Worm (Caenorhabditis elegans) whole organism, L3 larva: ENCODE results near the gene F25B3.5.

Experiments used
- R02D3.7 ChIP-seq: fragments of 150-350 bp; optimal IDR thresholded peaks from 2 replicates; lab custom pipeline; 2014; ENCODE audit warnings: missing biosample characterization, missing genetic modification characterization
- aly-2 ChIP-seq: fragments of 150-350 bp; optimal IDR thresholded peaks from 2 replicates; lab custom pipeline; 2014; ENCODE audit warnings: missing biosample characterization, missing genetic modification characterization
- ama-1 ChIP-seq: fragments of 150-350 bp; optimal IDR thresholded peaks from 2 replicates; lab custom pipeline; 2018
- ceh-16 ChIP-seq: sonication (generic microtip); optimal IDR thresholded peaks from 2 replicates; lab custom pipeline; 2017; ENCODE audit warnings: missing biosample characterization, missing genetic modification characterization
- ceh-28 ChIP-seq: fragments of 150-350 bp; optimal IDR thresholded peaks from 2 replicates; lab custom pipeline; 2014; ENCODE audit warnings: missing biosample characterization, missing genetic modification reagents, missing genetic modification characterization
- ceh-82 ChIP-seq: fragments of 150-350 bp; optimal IDR thresholded peaks from 2 replicates; lab custom pipeline; 2014; ENCODE audit warnings: missing biosample characterization, missing genetic modification characterization
- ceh-9 ChIP-seq: sonication (generic microtip); optimal IDR thresholded peaks from 2 replicates; lab custom pipeline; 2018; ENCODE audit warnings: missing biosample characterization, missing genetic modification characterization
- egl-27 ChIP-seq: sonication (generic microtip); optimal IDR thresholded peaks from 4 replicates; lab custom pipeline; 2017; ENCODE audit warnings: missing biosample characterization, missing genetic modification reagents, missing genetic modification characterization
- elt-1 ChIP-seq: fragments of 150-350 bp; optimal IDR thresholded peaks from 2 replicates; lab custom pipeline; 2014; ENCODE audit warnings: missing biosample characterization, missing genetic modification characterization
- elt-2 ChIP-seq: sonication (generic microtip); optimal IDR thresholded peaks from 2 replicates; lab custom pipeline; 2016; ENCODE audit warnings: missing genetic modification reagents, mild to moderate bottlenecking, missing genetic modification characterization, missing compliant biosample characterization
- eor-1 ChIP-seq, 2 experiments: fragments of 150-350 bp; optimal IDR thresholded peaks; 2 replicates each; lab custom pipeline; 2014 to 2018; ENCODE audit warnings: missing biosample characterization in 2 of 2, missing genetic modification characterization in 2 of 2
- fkh-10 ChIP-seq: sonication (generic microtip); optimal IDR thresholded peaks from 2 replicates; lab custom pipeline; 2017; ENCODE audit warnings: missing biosample characterization, missing genetic modification reagents, missing genetic modification characterization
- fos-1 ChIP-seq: fragments of 150-350 bp; optimal IDR thresholded peaks from 2 replicates; lab custom pipeline; 2014; ENCODE audit warnings: missing biosample characterization, missing genetic modification characterization
- hmg-11 ChIP-seq: sonication (generic microtip); optimal IDR thresholded peaks from 2 replicates; lab custom pipeline; 2016; ENCODE audit warnings: missing genetic modification characterization, missing compliant biosample characterization
- jun-1 ChIP-seq: fragments of 150-350 bp; optimal IDR thresholded peaks from 2 replicates; lab custom pipeline; 2014; ENCODE audit warnings: missing biosample characterization, missing genetic modification reagents, missing genetic modification characterization
- lin-15B ChIP-seq: fragments of 150-350 bp; optimal IDR thresholded peaks from 2 replicates; lab custom pipeline; 2014; ENCODE audit warnings: missing biosample characterization, missing genetic modification characterization
- lin-39 ChIP-seq: fragments of 150-350 bp; optimal IDR thresholded peaks from 2 replicates; lab custom pipeline; 2018; ENCODE audit warnings: missing biosample characterization, missing genetic modification reagents, missing genetic modification characterization
- mdl-1 ChIP-seq: fragments of 150-350 bp; optimal IDR thresholded peaks from 2 replicates; lab custom pipeline; 2014; ENCODE audit warnings: missing biosample characterization, missing genetic modification characterization
- nfya-1 ChIP-seq: sonication (generic microtip); optimal IDR thresholded peaks from 2 replicates; lab custom pipeline; 2017; ENCODE audit warnings: missing genetic modification characterization, mild to moderate bottlenecking, missing compliant biosample characterization, antibody characterized with exemption, moderate library complexity; ENCODE audit not compliant: insufficient read depth
- nhr-23 ChIP-seq: fragments of 150-350 bp; optimal IDR thresholded peaks from 2 replicates; lab custom pipeline; 2014; ENCODE audit warnings: missing biosample characterization, missing genetic modification reagents, missing genetic modification characterization
- nhr-237 ChIP-seq: fragments of 150-350 bp; optimal IDR thresholded peaks from 2 replicates; lab custom pipeline; 2014; ENCODE audit warnings: missing biosample characterization, missing genetic modification characterization
- nhr-25 ChIP-seq: sonication (generic microtip); optimal IDR thresholded peaks from 2 replicates; lab custom pipeline; 2017; ENCODE audit warnings: missing biosample characterization, missing genetic modification characterization
- nhr-43 ChIP-seq: sonication (generic microtip); optimal IDR thresholded peaks from 2 replicates; lab custom pipeline; 2016; ENCODE audit warnings: mild to moderate bottlenecking, missing genetic modification characterization, missing compliant biosample characterization; ENCODE audit not compliant: poor library complexity, severe bottlenecking
- nhr-67 ChIP-seq: fragments of 150-350 bp; optimal IDR thresholded peaks from 2 replicates; lab custom pipeline; 2014; ENCODE audit warnings: missing biosample characterization, missing genetic modification characterization
- nhr-76 ChIP-seq: fragments of 150-350 bp; sonication (generic microtip); optimal IDR thresholded peaks from 5 replicates; lab custom pipeline; 2014; ENCODE audit warnings: missing biosample characterization, missing genetic modification characterization
- pha-4 ChIP-seq: fragments of 150-350 bp; optimal IDR thresholded peaks from 2 replicates; lab custom pipeline; 2014; ENCODE audit warnings: missing biosample characterization, missing genetic modification reagents, missing genetic modification characterization
- sea-2 ChIP-seq: fragments of 150-350 bp; sonication (generic microtip); optimal IDR thresholded peaks from 4 replicates; lab custom pipeline; 2014; ENCODE audit warnings: missing biosample characterization, missing genetic modification reagents, missing genetic modification characterization
- snpc-4 ChIP-seq: fragments of 150-350 bp; optimal IDR thresholded peaks from 2 replicates; lab custom pipeline; 2014; ENCODE audit warnings: missing biosample characterization, missing genetic modification characterization
- tbx-2 ChIP-seq: sonication (generic microtip); optimal IDR thresholded peaks from 2 replicates; lab custom pipeline; 2016; ENCODE audit warnings: mild to moderate bottlenecking, missing genetic modification characterization, missing compliant biosample characterization
- unc-62 ChIP-seq: fragments of 150-350 bp; sonication (generic microtip); optimal IDR thresholded peaks from 4 replicates; lab custom pipeline; 2014; ENCODE audit warnings: missing biosample characterization, missing genetic modification reagents, missing genetic modification characterization
- zag-1 ChIP-seq: fragments of 150-350 bp; optimal IDR thresholded peaks from 2 replicates; lab custom pipeline; 2014; ENCODE audit warnings: missing biosample characterization, missing genetic modification characterization
- ztf-11 ChIP-seq: fragments of 150-350 bp; optimal IDR thresholded peaks from 2 replicates; lab custom pipeline; 2014; ENCODE audit warnings: missing biosample characterization, missing genetic modification characterization
- ztf-4 ChIP-seq: fragments of 150-350 bp; optimal IDR thresholded peaks from 2 replicates; lab custom pipeline; 2014; ENCODE audit warnings: missing biosample characterization, missing genetic modification characterization

Gene F25B3.5

DNA sequence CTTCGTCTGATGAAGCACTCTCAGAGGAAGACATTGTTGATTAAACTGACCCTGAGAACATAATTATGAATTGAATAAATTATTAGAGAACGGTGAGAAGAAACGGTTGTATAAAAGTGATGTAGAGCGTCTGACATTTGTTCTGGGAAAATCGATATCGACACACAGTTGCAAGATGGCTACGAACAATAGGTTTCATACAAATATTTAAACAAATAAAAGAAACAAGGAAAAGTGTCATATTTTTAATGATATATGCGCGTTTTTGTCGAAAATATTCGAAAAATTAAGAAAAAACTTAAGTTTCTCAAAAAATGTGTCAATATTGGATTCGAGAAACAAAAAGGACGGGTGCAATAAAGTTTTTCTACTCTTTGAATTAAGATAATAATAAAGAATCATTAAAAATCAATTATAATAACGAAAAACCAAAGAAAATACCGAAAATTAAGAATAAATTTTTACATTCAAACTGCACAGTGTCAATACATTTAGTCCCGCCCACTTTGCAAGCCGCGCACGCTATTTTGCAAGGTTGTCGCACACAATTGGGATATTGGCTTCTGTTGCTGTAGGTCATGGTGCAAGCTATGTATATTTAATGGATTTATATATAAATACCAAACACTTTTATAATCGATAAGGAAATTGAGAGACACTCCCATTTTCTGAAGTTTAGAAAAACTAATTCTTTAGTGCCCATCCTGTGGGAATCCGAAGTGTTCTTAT is 12.7 kb upstream of the F25B3.5 start, which contains the start of gene rtfo-1:
rtfo-1 (minus strand) TSS at position 51 of the 729 bp plus-strand sequence.
- no peak for TF ChIP-seq lin-15B (tag; lab: Kevin White, UChicago)
- TF ChIP-seq R02D3.7 (tag; lab: Kevin White, UChicago) = no peak
- TF ChIP-seq snpc-4 (tag; lab: Kevin White, UChicago) = peak; percentile 4
- no peak for TF ChIP-seq egl-27 (tag; lab: Kevin White, UChicago)
- no peak for TF ChIP-seq elt-1 (tag; lab: Kevin White, UChicago)
- peak; percentile 62 for TF ChIP-seq hmg-11 (tag; lab: Kevin White, UChicago)
- TF ChIP-seq nhr-23 = peak; percentile 35
- peak; percentile 60 for TF ChIP-seq pha-4 (tag; lab: Kevin White, UChicago)
- TF ChIP-seq nfya-1 (tag; lab: Kevin White, UChicago) = no peak
- TF ChIP-seq nhr-25 (tag; lab: Kevin White, UChicago) = peak; percentile 18
- TF ChIP-seq nhr-43 (tag; lab: Kevin White, UChicago) = peak; percentile 45
- TF ChIP-seq ztf-4 = no peak
- no peak for TF ChIP-seq aly-2 (tag; lab: Kevin White, UChicago)
- peak; percentile 4 for TF ChIP-seq elt-2 (tag; lab: Kevin White, UChicago)
- TF ChIP-seq ama-1 (lab: Kevin White, UChicago) = no peak
- TF ChIP-seq ceh-28 (tag; lab: Kevin White, UChicago) = no peak

DNA sequence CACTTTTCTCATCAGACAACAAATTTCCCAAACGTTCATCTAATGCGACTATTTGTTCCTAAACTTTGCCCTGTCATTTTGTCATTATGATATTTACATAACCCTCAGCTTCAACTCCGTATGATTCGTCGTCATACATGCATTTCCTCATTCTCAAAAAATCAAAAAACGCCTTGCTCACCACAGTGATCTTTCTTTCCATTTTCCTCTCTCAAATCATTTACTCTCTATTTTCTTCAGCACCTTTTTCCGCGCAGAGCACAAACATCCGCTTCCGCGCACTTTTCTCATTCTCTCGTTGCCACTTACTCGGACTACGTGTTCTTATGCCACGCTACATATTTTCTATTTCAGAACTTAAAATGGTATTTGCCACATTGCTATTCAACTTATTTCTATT is 6.9 kb upstream of the F25B3.5 start, which contains the start of gene F25B3.2:
F25B3.2 (plus strand) TSS at position 301 of the 400 bp plus-strand sequence.
- TF ChIP-seq snpc-4 (tag; lab: Kevin White, UChicago) = no peak
- TF ChIP-seq nhr-237 = no peak
- no peak for TF ChIP-seq nhr-23
- no peak for TF ChIP-seq nhr-67
- no peak for TF ChIP-seq ceh-82 (tag; lab: Kevin White, UChicago)
- TF ChIP-seq jun-1 (tag; lab: Kevin White, UChicago) = no peak
- TF ChIP-seq eor-1 (tag; optimal IDR thresholded peaks at IDR 0.05; lab: Kevin White, UChicago) = no peak
- no peak for TF ChIP-seq mdl-1 (tag; lab: Kevin White, UChicago)
- no peak for TF ChIP-seq elt-2 (tag; lab: Kevin White, UChicago)
- no peak for TF ChIP-seq aly-2 (tag; lab: Kevin White, UChicago)
- no peak for TF ChIP-seq elt-1 (tag; lab: Kevin White, UChicago)
- no peak for TF ChIP-seq R02D3.7 (tag; lab: Kevin White, UChicago)
- TF ChIP-seq tbx-2 (tag; lab: Kevin White, UChicago) = no peak
- no peak for TF ChIP-seq fos-1 (tag; lab: Kevin White, UChicago)
- TF ChIP-seq nhr-76 (tag; lab: Kevin White, UChicago) = no peak

DNA sequence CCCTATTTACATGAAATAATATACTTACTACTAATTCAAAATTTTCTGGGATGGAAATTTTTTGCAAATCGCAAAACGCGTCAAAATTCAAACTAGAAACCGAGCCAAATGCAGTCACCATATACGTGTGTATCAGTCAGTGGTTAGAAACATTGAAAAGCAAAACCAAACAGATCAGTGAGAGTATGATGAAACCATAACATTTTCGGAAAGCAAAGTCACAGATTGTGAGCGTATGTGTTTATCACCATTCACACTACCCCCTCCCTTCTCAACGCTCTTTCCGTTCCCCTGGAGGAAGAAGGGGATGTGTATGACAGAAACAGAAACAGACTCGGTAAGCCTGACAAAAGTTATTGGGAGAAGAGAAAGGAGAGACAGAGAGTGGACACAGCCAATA is 1.6 kb upstream of the F25B3.5 start:
- TF ChIP-seq eor-1 (tag; optimal IDR thresholded peaks at IDR 0.05; lab: Kevin White, UChicago) (no peak), ztf-11 (tag; lab: Kevin White, UChicago) (no peak), elt-1 (tag; lab: Kevin White, UChicago) (no peak), unc-62 (GFP tag; lab: Kevin White, UChicago) (no peak), fkh-10 (no peak), ceh-16 (tag; lab: Kevin White, UChicago) (no peak), nhr-67 (no peak)

DNA sequence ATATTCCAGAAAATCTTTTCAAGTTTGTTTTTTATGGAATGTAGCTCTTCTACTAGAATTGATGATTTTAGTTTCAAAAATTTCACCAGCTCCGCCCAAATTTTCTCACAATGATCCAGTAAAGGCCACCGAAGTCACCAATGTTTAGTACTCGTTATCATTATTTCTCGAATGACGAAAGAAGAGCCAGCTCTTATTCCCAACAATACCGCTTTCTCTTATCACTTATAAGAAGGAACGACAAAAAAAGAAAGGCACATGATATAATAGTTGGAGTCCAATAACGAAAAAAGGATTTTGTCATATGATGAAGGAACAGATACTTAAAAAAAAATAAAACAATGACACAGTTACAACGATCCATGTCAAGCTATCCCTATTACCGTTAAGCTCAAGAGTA is 959 bp upstream of the F25B3.5 start:
- TF ChIP-seq elt-2 (tag; lab: Kevin White, UChicago) (peak; percentile 36), egl-27 (tag; lab: Kevin White, UChicago) (no peak), ceh-82 (tag; lab: Kevin White, UChicago) (no peak)

DNA sequence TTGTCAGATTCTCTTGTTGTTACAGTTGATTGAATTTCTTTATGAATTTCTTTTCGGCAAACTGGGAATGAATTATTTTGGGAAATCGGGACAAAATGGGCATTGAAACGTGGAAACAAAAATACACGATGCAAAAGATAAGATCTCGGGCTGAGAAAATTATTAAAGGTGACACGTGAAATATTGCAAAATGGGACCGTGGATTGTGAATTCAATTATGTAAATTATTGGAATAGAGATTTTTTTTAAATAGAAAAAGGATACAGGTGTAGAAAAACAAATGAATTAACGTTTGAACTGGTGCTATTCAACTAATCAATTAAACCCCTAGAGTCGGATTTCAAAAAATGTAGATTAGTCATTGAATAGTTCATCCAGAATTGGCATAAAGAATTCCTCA is 1.4 kb downstream of the F25B3.5 start, which contains the start of gene F25B3.4:
F25B3.4 (minus strand) TSS at position 101 of the 400 bp plus-strand sequence.
- no peak for TF ChIP-seq lin-39
- TF ChIP-seq, all 47 proteins: peak for 0

DNA sequence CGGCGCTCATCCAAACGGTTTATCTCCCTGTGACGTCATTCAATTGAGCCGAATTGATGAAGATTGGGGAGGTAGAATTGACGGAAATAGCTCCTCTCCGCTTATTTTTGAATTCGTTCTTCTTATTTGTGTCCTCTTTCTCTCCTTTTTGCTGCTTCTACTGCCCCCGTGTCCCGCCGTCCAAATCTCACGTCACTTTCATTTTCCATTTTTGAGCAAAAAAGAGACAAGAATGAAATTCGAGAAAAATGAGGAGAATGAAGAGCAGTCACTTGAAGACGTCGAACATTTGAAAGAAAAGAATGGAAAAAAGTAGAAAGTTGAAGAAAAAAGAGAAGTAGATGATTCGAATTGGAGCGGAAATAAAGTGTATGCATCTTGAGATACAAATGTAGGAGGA is 6.5 kb downstream of the F25B3.5 start:
- TF ChIP-seq zag-1 (tag; lab: Kevin White, UChicago) (no peak), ceh-28 (tag; lab: Kevin White, UChicago) (no peak), unc-62 (GFP tag; lab: Kevin White, UChicago) (no peak), tbx-2 (tag; lab: Kevin White, UChicago) (no peak), nfya-1 (tag; lab: Kevin White, UChicago) (peak; percentile 25), ceh-9 (tag; lab: Kevin White, UChicago) (no peak), nhr-67 (no peak), ztf-11 (tag; lab: Kevin White, UChicago) (no peak), ama-1 (lab: Kevin White, UChicago) (no peak), fkh-10 (peak; percentile 66), R02D3.7 (tag; lab: Kevin White, UChicago) (no peak), sea-2 (GFP tag; lab: Kevin White, UChicago) (no peak)
